Comparison of ENCODE assay signal across 1 fruit fly cellular context in genomic region chrX:18125520-18125919, dm6.
A peak's percentile ranks its signal among the peaks of the same experiment; 100 is the strongest.
TF ChIP-seq lines count a peak whose summit lies in the region.

No protein-coding gene starts in this region.

TF ChIP-seq in whole organism, embryonic, 481 proteins besides CTCF, POLR2A, EP300 and RAD21 (continued from another document and continues in another):
- TF ChIP-seq Doc2 (GFP tag; IDR thresholded peaks at IDR 0.05; lab: Robert Waterston, UW), result no peak
- no peak for TF ChIP-seq Nf-YB (GFP tag; optimal IDR thresholded peaks at IDR 0.05; lab: Kevin White, UChicago)
- no peak for TF ChIP-seq CG32532 (GFP tag; IDR thresholded peaks at IDR 0.05; lab: Robert Waterston, UW)
- no peak for TF ChIP-seq ap (GFP tag; IDR thresholded peaks at IDR 0.05; lab: Robert Waterston, UW)
- no peak for TF ChIP-seq sqz (GFP tag; optimal IDR thresholded peaks at IDR 0.05; lab: Kevin White, UChicago)
- no peak for TF ChIP-seq maf-S (GFP tag; optimal IDR thresholded peaks at IDR 0.05; lab: Kevin White, UChicago)
- TF ChIP-seq en (GFP tag; optimal IDR thresholded peaks at IDR 0.05; lab: Kevin White, UChicago), result no peak
- TF ChIP-seq hbn (GFP tag; IDR thresholded peaks at IDR 0.05; lab: Robert Waterston, UW; ENCODE audit: partially characterized antibody), result no peak
- TF ChIP-seq chm (GFP tag; IDR thresholded peaks at IDR 0.05; lab: Robert Waterston, UW), result no peak
- no peak for TF ChIP-seq z (GFP tag; IDR thresholded peaks at IDR 0.05; lab: Robert Waterston, UW)
- TF ChIP-seq Lim3 (GFP tag; IDR thresholded peaks at IDR 0.05; lab: Robert Waterston, UW), result no peak
- TF ChIP-seq HmgD (GFP tag; optimal IDR thresholded peaks at IDR 0.05; lab: Kevin White, UChicago), result no peak
- TF ChIP-seq CG5180 (GFP tag; optimal IDR thresholded peaks at IDR 0.05; lab: Kevin White, UChicago), result no peak
- no peak for TF ChIP-seq CG14965 (GFP tag; optimal IDR thresholded peaks at IDR 0.05; lab: Kevin White, UChicago; ENCODE audit: borderline replicate concordance)
- TF ChIP-seq Opbp (GFP tag; IDR thresholded peaks at IDR 0.05; lab: Robert Waterston, UW; ENCODE audit: partially characterized antibody), result no peak
- TF ChIP-seq CG9215 (GFP tag; IDR thresholded peaks at IDR 0.05; lab: Robert Waterston, UW), result no peak
- TF ChIP-seq Bteb2 (GFP tag; optimal IDR thresholded peaks at IDR 0.05; lab: Kevin White, UChicago), result no peak
- TF ChIP-seq dati (GFP tag; IDR thresholded peaks at IDR 0.05; lab: Robert Waterston, UW), result no peak
- TF ChIP-seq CG3726 (GFP tag; IDR thresholded peaks at IDR 0.05; lab: Robert Waterston, UW), result no peak
- no peak for TF ChIP-seq CG9817 (tag; optimal IDR thresholded peaks at IDR 0.05; lab: Kevin White, UChicago)
- TF ChIP-seq tap (tag; optimal IDR thresholded peaks at IDR 0.05; lab: Kevin White, UChicago), result no peak
- TF ChIP-seq her (GFP tag; optimal IDR thresholded peaks at IDR 0.05; lab: Kevin White, UChicago), result no peak
- no peak for TF ChIP-seq ro (GFP tag; IDR thresholded peaks at IDR 0.05; lab: Robert Waterston, UW)
- no peak for TF ChIP-seq oc (tag; optimal IDR thresholded peaks at IDR 0.05; lab: Kevin White, UChicago)
- no peak for TF ChIP-seq CG13123 (GFP tag; optimal IDR thresholded peaks at IDR 0.05; lab: Kevin White, UChicago)
- no peak for TF ChIP-seq Xrp1 (GFP tag; IDR thresholded peaks at IDR 0.05; lab: Robert Waterston, UW)
- TF ChIP-seq CG18476 (GFP tag; optimal IDR thresholded peaks at IDR 0.05; lab: Kevin White, UChicago), result no peak
- TF ChIP-seq CG30431 (GFP tag; optimal IDR thresholded peaks at IDR 0.05; lab: Kevin White, UChicago), result no peak
- TF ChIP-seq Oli (tag; optimal IDR thresholded peaks at IDR 0.05; lab: Kevin White, UChicago), result peak; percentile 28
- TF ChIP-seq slp2 (GFP tag; optimal IDR thresholded peaks at IDR 0.05; lab: Kevin White, UChicago), result no peak
- TF ChIP-seq Six4 (GFP tag; optimal IDR thresholded peaks at IDR 0.05; lab: Kevin White, UChicago), result no peak
- TF ChIP-seq NC2β (GFP tag; optimal IDR thresholded peaks at IDR 0.05; lab: Kevin White, UChicago), result no peak
- no peak for TF ChIP-seq Poxn (GFP tag; IDR thresholded peaks at IDR 0.05; lab: Robert Waterston, UW)
- TF ChIP-seq chif (GFP tag; optimal IDR thresholded peaks at IDR 0.05; lab: Kevin White, UChicago), result no peak
- peak; percentile 10 for TF ChIP-seq CG13775 (GFP tag; optimal IDR thresholded peaks at IDR 0.05; lab: Kevin White, UChicago)
- TF ChIP-seq CG9727 (GFP tag; optimal IDR thresholded peaks at IDR 0.05; lab: Kevin White, UChicago), result peak; percentile 52
- TF ChIP-seq vvl (GFP tag; IDR thresholded peaks at IDR 0.05; lab: Robert Waterston, UW), result no peak
- TF ChIP-seq dpn (GFP tag; optimal IDR thresholded peaks at IDR 0.05; lab: Kevin White, UChicago), result peak in 1 of 2 experiments; percentile 16
- no peak for TF ChIP-seq CG4854 (GFP tag; optimal IDR thresholded peaks at IDR 0.05; lab: Kevin White, UChicago)
- TF ChIP-seq CG10462 (GFP tag; optimal IDR thresholded peaks at IDR 0.05; lab: Kevin White, UChicago), result no peak
- peak; percentile 12 for TF ChIP-seq CG6683 (GFP tag; optimal IDR thresholded peaks at IDR 0.05; lab: Kevin White, UChicago)
- peak; percentile 36 for TF ChIP-seq CG15011 (GFP tag; optimal IDR thresholded peaks at IDR 0.05; lab: Kevin White, UChicago)
- TF ChIP-seq Ets97D (GFP tag; optimal IDR thresholded peaks at IDR 0.05; lab: Kevin White, UChicago), result no peak
- no peak for TF ChIP-seq eyg (GFP tag; optimal IDR thresholded peaks at IDR 0.05; lab: Kevin White, UChicago)
- TF ChIP-seq slbo (GFP tag; IDR thresholded peaks at IDR 0.05; lab: Robert Waterston, UW), result no peak
- no peak for TF ChIP-seq CG31365 (tag; optimal IDR thresholded peaks at IDR 0.05; lab: Kevin White, UChicago)
- no peak for TF ChIP-seq zen2 (GFP tag; IDR thresholded peaks at IDR 0.05; lab: Robert Waterston, UW; ENCODE audit: partially characterized antibody)
- TF ChIP-seq CG14667 (GFP tag; IDR thresholded peaks at IDR 0.05; lab: Robert Waterston, UW), result no peak
- TF ChIP-seq CG4360 (GFP tag; IDR thresholded peaks at IDR 0.05; lab: Robert Waterston, UW), result no peak
- TF ChIP-seq CG10543 (GFP tag; optimal IDR thresholded peaks at IDR 0.05; lab: Kevin White, UChicago), result peak; percentile 38
- peak; percentile 62 for TF ChIP-seq CG2678 (tag; optimal IDR thresholded peaks at IDR 0.05; lab: Kevin White, UChicago)
- no peak for TF ChIP-seq ken (GFP tag; IDR thresholded peaks at IDR 0.05; lab: Robert Waterston, UW)
- TF ChIP-seq Doc3 (GFP tag; IDR thresholded peaks at IDR 0.05; lab: Robert Waterston, UW; ENCODE audit: partially characterized antibody), result no peak
- peak; percentile 56 for TF ChIP-seq CG34376 (GFP tag; optimal IDR thresholded peaks at IDR 0.05; lab: Kevin White, UChicago)
- no peak for TF ChIP-seq Mrtf (GFP tag; IDR thresholded peaks at IDR 0.05; lab: Robert Waterston, UW)
- TF ChIP-seq zen (tag; optimal IDR thresholded peaks at IDR 0.05; lab: Kevin White, UChicago), result no peak
- TF ChIP-seq CG8924 (tag; optimal IDR thresholded peaks at IDR 0.05; lab: Kevin White, UChicago), result no peak
- no peak for TF ChIP-seq pho (GFP tag; optimal IDR thresholded peaks at IDR 0.05; lab: Kevin White, UChicago)
- no peak for TF ChIP-seq Taf1 (GFP tag; IDR thresholded peaks at IDR 0.05; lab: Robert Waterston, UW)
- TF ChIP-seq caup (GFP tag; optimal IDR thresholded peaks at IDR 0.05; lab: Kevin White, UChicago; ENCODE audit: severe bottlenecking), result peak; percentile 35
- no peak for TF ChIP-seq Bgb (GFP tag; IDR thresholded peaks at IDR 0.05; lab: Robert Waterston, UW; ENCODE audit: partially characterized antibody)
- TF ChIP-seq Awh (GFP tag; IDR thresholded peaks at IDR 0.05; lab: Robert Waterston, UW), result no peak
- no peak for TF ChIP-seq pum (GFP tag; optimal IDR thresholded peaks at IDR 0.05; lab: Kevin White, UChicago)
- no peak for TF ChIP-seq fd96Cb (tag; optimal IDR thresholded peaks at IDR 0.05; lab: Kevin White, UChicago)
- TF ChIP-seq Myb (GFP tag; optimal IDR thresholded peaks at IDR 0.05; lab: Kevin White, UChicago), result no peak
- no peak for TF ChIP-seq Xbp1 (GFP tag; optimal IDR thresholded peaks at IDR 0.05; lab: Kevin White, UChicago)
- TF ChIP-seq stwl (tag; optimal IDR thresholded peaks at IDR 0.05; lab: Kevin White, UChicago), result no peak
- TF ChIP-seq sens-2 (GFP tag; IDR thresholded peaks at IDR 0.05; lab: Robert Waterston, UW), result no peak
- TF ChIP-seq Sox100B (GFP tag; optimal IDR thresholded peaks at IDR 0.05; lab: Kevin White, UChicago), result no peak
- no peak for TF ChIP-seq mirr (GFP tag; optimal IDR thresholded peaks at IDR 0.05; lab: Kevin White, UChicago)
- TF ChIP-seq tll (GFP tag; optimal IDR thresholded peaks at IDR 0.05; lab: Kevin White, UChicago), result no peak
- no peak for TF ChIP-seq Hr39 (optimal IDR thresholded peaks at IDR 0.05; lab: Kevin White, UChicago)
- TF ChIP-seq CG14710 (tag; optimal IDR thresholded peaks at IDR 0.05; lab: Kevin White, UChicago), result no peak
- no peak for TF ChIP-seq rib (GFP tag; IDR thresholded peaks at IDR 0.05; lab: Robert Waterston, UW)
- no peak for TF ChIP-seq CG18764 (GFP tag; optimal IDR thresholded peaks at IDR 0.05; lab: Kevin White, UChicago)
- TF ChIP-seq disco-r (GFP tag; optimal IDR thresholded peaks at IDR 0.05; lab: Kevin White, UChicago), result no peak
- TF ChIP-seq odd (GFP tag; optimal IDR thresholded peaks at IDR 0.05; lab: Kevin White, UChicago), result peak; percentile 17
- no peak for TF ChIP-seq CG6175 (GFP tag; IDR thresholded peaks at IDR 0.05; lab: Robert Waterston, UW)
- no peak for TF ChIP-seq MESR4 (GFP tag; optimal IDR thresholded peaks at IDR 0.05; lab: Kevin White, UChicago)
- no peak for TF ChIP-seq Dip2 (GFP tag; IDR thresholded peaks at IDR 0.05; lab: Robert Waterston, UW)
- no peak for TF ChIP-seq Side (GFP tag; optimal IDR thresholded peaks at IDR 0.05; lab: Kevin White, UChicago)
- no peak for TF ChIP-seq CG2199 (GFP tag; IDR thresholded peaks at IDR 0.05; lab: Robert Waterston, UW)
- TF ChIP-seq ase (GFP tag; IDR thresholded peaks at IDR 0.05; lab: Robert Waterston, UW), result no peak
- TF ChIP-seq az2 (GFP tag; optimal IDR thresholded peaks at IDR 0.05; lab: Kevin White, UChicago), result no peak
- no peak for TF ChIP-seq Hmx (GFP tag; optimal IDR thresholded peaks at IDR 0.05; lab: Kevin White, UChicago)
- TF ChIP-seq Atf3 (GFP tag; optimal IDR thresholded peaks at IDR 0.05; lab: Kevin White, UChicago), result no peak
- TF ChIP-seq h (optimal IDR thresholded peaks at IDR 0.05; lab: Kevin White, UChicago), result no peak
- TF ChIP-seq sens (GFP tag; lab: Kevin White, UChicago), result no peak
- no peak for TF ChIP-seq CG31224 (GFP tag; IDR thresholded peaks at IDR 0.05; lab: Robert Waterston, UW)
- no peak for TF ChIP-seq CG16813 (GFP tag; IDR thresholded peaks at IDR 0.05; lab: Robert Waterston, UW; ENCODE audit: partially characterized antibody)
- TF ChIP-seq PHDP (tag; optimal IDR thresholded peaks at IDR 0.05; lab: Kevin White, UChicago), result no peak
- TF ChIP-seq twi (tag; optimal IDR thresholded peaks at IDR 0.05; lab: Kevin White, UChicago), result no peak
- TF ChIP-seq pita (GFP tag; optimal IDR thresholded peaks at IDR 0.05; lab: Kevin White, UChicago), result no peak
- no peak for TF ChIP-seq CG12155 (GFP tag; optimal IDR thresholded peaks at IDR 0.05; lab: Kevin White, UChicago)
- TF ChIP-seq CG17359 (tag; optimal IDR thresholded peaks at IDR 0.05; lab: Kevin White, UChicago), result no peak
- no peak for TF ChIP-seq dimm (GFP tag; IDR thresholded peaks at IDR 0.05; lab: Robert Waterston, UW)
- TF ChIP-seq E2f2 (GFP tag; IDR thresholded peaks at IDR 0.05; lab: Robert Waterston, UW), result no peak
- no peak for TF ChIP-seq CG11398 (GFP tag; optimal IDR thresholded peaks at IDR 0.05; lab: Kevin White, UChicago)
- no peak for TF ChIP-seq CG11504 (tag; optimal IDR thresholded peaks at IDR 0.05; lab: Kevin White, UChicago)
- peak; percentile 58 for TF ChIP-seq gem (tag; optimal IDR thresholded peaks at IDR 0.05; lab: Kevin White, UChicago)
- TF ChIP-seq repo (GFP tag; optimal IDR thresholded peaks at IDR 0.05; lab: Kevin White, UChicago), result no peak
- TF ChIP-seq Deaf1 (tag; optimal IDR thresholded peaks at IDR 0.05; lab: Kevin White, UChicago), result peak; percentile 49
- TF ChIP-seq MTF-1 (GFP tag; optimal IDR thresholded peaks at IDR 0.05; lab: Kevin White, UChicago; ENCODE audit: borderline replicate concordance), result no peak
- no peak for TF ChIP-seq ac (GFP tag; optimal IDR thresholded peaks at IDR 0.05; lab: Kevin White, UChicago)
- TF ChIP-seq CG42726 (GFP tag; IDR thresholded peaks at IDR 0.05; lab: Robert Waterston, UW; ENCODE audit: partially characterized antibody), result no peak
- TF ChIP-seq CG13424 (tag; optimal IDR thresholded peaks at IDR 0.05; lab: Kevin White, UChicago), result peak; percentile 31
- no peak for TF ChIP-seq CG15601 (tag; optimal IDR thresholded peaks at IDR 0.05; lab: Kevin White, UChicago)
- TF ChIP-seq schlank (tag; optimal IDR thresholded peaks at IDR 0.05; lab: Kevin White, UChicago), result no peak
- no peak for TF ChIP-seq fd3F (GFP tag; optimal IDR thresholded peaks at IDR 0.05; lab: Kevin White, UChicago)
- TF ChIP-seq nau (GFP tag; optimal IDR thresholded peaks at IDR 0.05; lab: Kevin White, UChicago), result no peak
- TF ChIP-seq CG12071 (GFP tag; optimal IDR thresholded peaks at IDR 0.05; lab: Kevin White, UChicago), result no peak
- no peak for TF ChIP-seq hkb (optimal IDR thresholded peaks at IDR 0.05; lab: Kevin White, UChicago)
- TF ChIP-seq hkb (GFP tag; IDR thresholded peaks at IDR 0.05; lab: Robert Waterston, UW), result no peak
- no peak for TF ChIP-seq Tbp (GFP tag; optimal IDR thresholded peaks at IDR 0.05; lab: Kevin White, UChicago)
- TF ChIP-seq CG18599 (GFP tag; optimal IDR thresholded peaks at IDR 0.05; lab: Kevin White, UChicago), result peak; percentile 77
- TF ChIP-seq org-1 (GFP tag; optimal IDR thresholded peaks at IDR 0.05; lab: Kevin White, UChicago), result no peak
- no peak for TF ChIP-seq pros (GFP tag; optimal IDR thresholded peaks at IDR 0.05; lab: Kevin White, UChicago)
- TF ChIP-seq CG18011 (GFP tag; optimal IDR thresholded peaks at IDR 0.05; lab: Kevin White, UChicago), result no peak
- no peak for TF ChIP-seq onecut (GFP tag; IDR thresholded peaks at IDR 0.05; lab: Robert Waterston, UW)
- no peak for TF ChIP-seq hb (GFP tag; IDR thresholded peaks at IDR 0.05; lab: Robert Waterston, UW; ENCODE audit: partially characterized antibody)
- no peak for TF ChIP-seq crp (GFP tag; optimal IDR thresholded peaks at IDR 0.05; lab: Kevin White, UChicago)
- no peak for TF ChIP-seq CG8944 (GFP tag; optimal IDR thresholded peaks at IDR 0.05; lab: Kevin White, UChicago)
- TF ChIP-seq ATbp (GFP tag; optimal IDR thresholded peaks at IDR 0.05; lab: Kevin White, UChicago), result no peak
- TF ChIP-seq ranshi (GFP tag; IDR thresholded peaks at IDR 0.05; lab: Robert Waterston, UW), result no peak
- TF ChIP-seq CG1529 (GFP tag; optimal IDR thresholded peaks at IDR 0.05; lab: Kevin White, UChicago), result no peak
- no peak for TF ChIP-seq ftz-f1 (GFP tag; optimal IDR thresholded peaks at IDR 0.05; lab: Kevin White, UChicago)
- no peak for TF ChIP-seq lola (GFP tag; optimal IDR thresholded peaks at IDR 0.05; lab: Kevin White, UChicago)
- no peak for TF ChIP-seq Antp (GFP tag; optimal IDR thresholded peaks at IDR 0.05; lab: Kevin White, UChicago)
- no peak for TF ChIP-seq CG12942 (GFP tag; optimal IDR thresholded peaks at IDR 0.05; lab: Kevin White, UChicago)
- TF ChIP-seq gsb (GFP tag; IDR thresholded peaks at IDR 0.05; lab: Robert Waterston, UW), result no peak
- no peak for TF ChIP-seq dm (GFP tag; optimal IDR thresholded peaks at IDR 0.05; lab: Kevin White, UChicago)
- TF ChIP-seq slou (GFP tag; optimal IDR thresholded peaks at IDR 0.05; lab: Kevin White, UChicago), result no peak
- TF ChIP-seq gsb-n (tag; optimal IDR thresholded peaks at IDR 0.05; lab: Kevin White, UChicago), result no peak
- no peak for TF ChIP-seq CG5953 (GFP tag; IDR thresholded peaks at IDR 0.05; lab: Robert Waterston, UW)
- TF ChIP-seq Sry-β (GFP tag; optimal IDR thresholded peaks at IDR 0.05; lab: Kevin White, UChicago), result no peak
- no peak for TF ChIP-seq CG6813 (GFP tag; optimal IDR thresholded peaks at IDR 0.05; lab: Kevin White, UChicago)
- TF ChIP-seq Sry-δ (GFP tag; optimal IDR thresholded peaks at IDR 0.05; lab: Kevin White, UChicago), result no peak
- TF ChIP-seq BtbVII (GFP tag; optimal IDR thresholded peaks at IDR 0.05; lab: Kevin White, UChicago), result peak; percentile 56
- no peak for TF ChIP-seq CG4820 (GFP tag; optimal IDR thresholded peaks at IDR 0.05; lab: Kevin White, UChicago)
- no peak for TF ChIP-seq klu (GFP tag; IDR thresholded peaks at IDR 0.05; lab: Robert Waterston, UW)
- no peak for TF ChIP-seq Lhr (GFP tag; optimal IDR thresholded peaks at IDR 0.05; lab: Kevin White, UChicago)
- TF ChIP-seq CG18619 (GFP tag; optimal IDR thresholded peaks at IDR 0.05; lab: Kevin White, UChicago), result no peak
